Worm (Caenorhabditis elegans): ENCODE measurements around the gene cox-5A.

Gene cox-5A

ce11 chrIII:12906611-12907037 is 1.3 kb downstream of the cox-5A start (continued):
- TF ChIP-seq ceh-58 (GFP tag; IDR thresholded peaks at IDR 0.05) (no peak), tlf-1 (GFP tag; optimal IDR thresholded peaks at IDR 0.05) (peak; percentile 78), attf-3 (GFP tag; conservative IDR thresholded peaks at IDR 0.05) (no peak), cebp-1 (GFP tag; IDR thresholded peaks at IDR 0.05) (no peak), cebp-1 (tag; optimal IDR thresholded peaks at IDR 0.05) (peak; percentile 51), ztf-6 (GFP tag; IDR thresholded peaks at IDR 0.05) (no peak), aptf-3 (GFP tag; IDR thresholded peaks at IDR 0.05) (no peak), tbx-9 (tag; optimal IDR thresholded peaks at IDR 0.05; ENCODE audit: borderline replicate concordance) (no peak), Y79H2A.3 (GFP tag; conservative IDR thresholded peaks at IDR 0.05) (peak; percentile 73; the same call in 1 of the 2 replicates), ets-4 (GFP tag; optimal IDR thresholded peaks at IDR 0.05) (no peak), attf-6 (GFP tag; IDR thresholded peaks at IDR 0.05) (peak; percentile 56), snpc-4 (GFP tag; optimal IDR thresholded peaks at IDR 0.05) (no peak), snpc-4 (tag; optimal IDR thresholded peaks at IDR 0.05) (peak in 2 of 4 experiments; percentile 36 to 42), hlh-26 (GFP tag; conservative IDR thresholded peaks at IDR 0.05) (no peak), chd-7 (tag; optimal IDR thresholded peaks at IDR 0.05) (peak; percentile 78), let-607 (tag; optimal IDR thresholded peaks at IDR 0.05) (peak; percentile 13 to 45), hlh-12 (tag; optimal IDR thresholded peaks at IDR 0.05) (no peak), lin-54 (GFP tag; optimal IDR thresholded peaks at IDR 0.05) (peak; percentile 46), ceh-100 (GFP tag; IDR thresholded peaks at IDR 0.05) (no peak), snpc-1.3 (tag; optimal IDR thresholded peaks at IDR 0.05; ENCODE audit: insufficient read depth) (no peak), athp-1 (tag; optimal IDR thresholded peaks at IDR 0.05) (peak; percentile 69), C06A6.2 (GFP tag; conservative IDR thresholded peaks at IDR 0.05) (no peak), lin-40 (tag; optimal IDR thresholded peaks at IDR 0.05) (peak; percentile 71), gei-17 (GFP tag; optimal IDR thresholded peaks at IDR 0.05) (no peak), dpff-1 (tag; optimal IDR thresholded peaks at IDR 0.05) (peak; percentile 46), ama-1 (optimal IDR thresholded peaks at IDR 0.05) (peak; percentile 69), ama-1 (GFP tag; optimal IDR thresholded peaks at IDR 0.05) (peak; percentile 1 to 59), nhr-80 (tag; optimal IDR thresholded peaks at IDR 0.05) (no peak), lin-26 (GFP tag; IDR thresholded peaks at IDR 0.05) (no peak), K12H6.12 (tag; optimal IDR thresholded peaks at IDR 0.05) (no peak), ceh-27 (GFP tag; optimal IDR thresholded peaks at IDR 0.05) (no peak), dpl-1 (GFP tag; optimal IDR thresholded peaks at IDR 0.05) (no peak), nhr-120 (GFP tag; IDR thresholded peaks at IDR 0.05) (no peak), unc-130 (GFP tag; optimal IDR thresholded peaks at IDR 0.05) (no peak), C17E4.6 (GFP tag; IDR thresholded peaks at IDR 0.05) (no peak), pha-4 (tag; optimal IDR thresholded peaks at IDR 0.05) (no peak), rpc-1 (optimal IDR thresholded peaks at IDR 0.05) (no peak), rpc-1 (tag; optimal IDR thresholded peaks at IDR 0.05) (no peak), ceh-79 (tag; optimal IDR thresholded peaks at IDR 0.05) (peak; percentile 74), ztf-22 (GFP tag; optimal IDR thresholded peaks at IDR 0.05) (no peak), sdz-38 (tag; optimal IDR thresholded peaks at IDR 0.05) (peak; percentile 39), lsy-27 (tag; optimal IDR thresholded peaks at IDR 0.05; ENCODE audit: borderline replicate concordance, insufficient read depth) (no peak), die-1 (tag; optimal IDR thresholded peaks at IDR 0.05) (peak; percentile 38), F55B11.4 (tag; optimal IDR thresholded peaks at IDR 0.05; ENCODE audit: borderline replicate concordance, insufficient read depth) (no peak), mel-28 (tag; optimal IDR thresholded peaks at IDR 0.05; ENCODE audit: borderline replicate concordance) (no peak), ztf-28 (GFP tag; IDR thresholded peaks at IDR 0.05) (no peak), egl-18 (GFP tag; IDR thresholded peaks at IDR 0.05) (0 out of 2 replicates have a peak, but pooled peaks have one; percentile 51), aptf-2 (GFP tag; conservative IDR thresholded peaks at IDR 0.05) (no peak), F22D6.2 (tag; optimal IDR thresholded peaks at IDR 0.05) (no peak), F10E7.11 (tag; optimal IDR thresholded peaks at IDR 0.05) (no peak)
